Worm (Caenorhabditis elegans): Measurements from ENCODE around the gene BE10.3.

Gene BE10.3

DNA sequence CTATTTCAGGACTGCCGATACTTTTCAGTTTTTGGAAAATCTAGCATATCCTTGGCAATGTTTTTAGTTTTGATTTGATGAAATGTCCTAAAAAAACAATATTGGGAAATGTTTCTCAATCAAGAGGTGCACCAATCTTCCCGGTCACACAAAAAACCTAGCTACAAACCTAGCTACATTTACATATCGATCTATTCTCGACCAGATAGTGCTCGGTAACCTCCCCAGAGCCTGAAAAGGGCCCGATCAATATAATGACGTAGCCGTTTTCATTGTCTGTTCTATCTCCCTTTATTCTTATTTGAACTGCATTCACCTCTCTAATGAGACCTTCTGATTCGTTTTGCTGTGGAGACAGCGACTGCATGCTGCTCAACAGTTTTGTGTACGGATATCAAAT lies at the start of gene BE10.3:
Gene BE10.3 (plus strand): TSS at position 301 of the 400 bp plus-strand sequence.
- TF ChIP-seq zip-8 (tag; optimal IDR thresholded peaks at IDR 0.05) (no peak), lin-32 (GFP tag; optimal IDR thresholded peaks at IDR 0.05) (no peak), mab-5 (tag; optimal IDR thresholded peaks at IDR 0.05) (no peak), ceh-39 (tag; optimal IDR thresholded peaks at IDR 0.05) (no peak), cnd-1 (tag; optimal IDR thresholded peaks at IDR 0.05) (no peak), ham-2 (GFP tag; optimal IDR thresholded peaks at IDR 0.05) (no peak), sptf-1 (tag; optimal IDR thresholded peaks at IDR 0.05) (no peak)

DNA sequence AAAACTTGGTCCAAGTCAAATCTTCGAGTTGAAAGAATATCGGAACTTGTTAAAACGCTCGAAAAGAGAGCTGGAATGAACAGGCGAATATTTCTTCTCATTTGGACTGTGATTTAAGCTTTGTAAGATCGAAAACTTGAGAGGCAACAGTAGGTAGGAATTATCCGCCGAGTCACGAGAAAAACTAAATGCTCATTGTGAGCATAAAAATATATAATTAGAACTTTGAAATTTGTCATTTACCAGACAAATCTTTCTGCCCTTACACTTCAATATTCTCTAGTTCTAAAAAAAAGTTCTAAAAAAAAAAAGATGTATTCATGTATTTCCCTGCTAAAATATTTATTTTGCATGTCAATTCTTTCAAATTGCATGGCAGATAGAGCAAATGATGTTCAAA lies 43.6 kb upstream of the BE10.3 start, which contains the start of the genes irld-19 and irld-61:
Gene irld-19 (minus strand): TSS at position 101 of the 400 bp plus-strand sequence.
Gene irld-61 (plus strand): TSS at position 313 of the 400 bp plus-strand sequence.
- TF ChIP-seq unc-39 (tag; optimal IDR thresholded peaks at IDR 0.05) (no peak), mls-2 (tag; optimal IDR thresholded peaks at IDR 0.05) (no peak), bed-3 (GFP tag; optimal IDR thresholded peaks at IDR 0.05) (no peak), nhr-2 (tag; optimal IDR thresholded peaks at IDR 0.05) (no peak), drap-1 (GFP tag; optimal IDR thresholded peaks at IDR 0.05) (no peak), nhr-237 (tag; optimal IDR thresholded peaks at IDR 0.05) (no peak), lin-13 (tag; optimal IDR thresholded peaks at IDR 0.05) (no peak), ceh-39 (tag; optimal IDR thresholded peaks at IDR 0.05) (no peak), nhr-12 (tag; optimal IDR thresholded peaks at IDR 0.05) (no peak), mab-5 (tag; optimal IDR thresholded peaks at IDR 0.05) (no peak), pha-4 (tag; optimal IDR thresholded peaks at IDR 0.05) (no peak), blmp-1 (tag; optimal IDR thresholded peaks at IDR 0.05) (no peak), mep-1 (tag; optimal IDR thresholded peaks at IDR 0.05) (no peak), elt-1 (tag; optimal IDR thresholded peaks at IDR 0.05; ENCODE audit: borderline replicate concordance, insufficient read depth) (no peak), ceh-43 (GFP tag; optimal IDR thresholded peaks at IDR 0.05) (no peak), tbx-8 (GFP tag; optimal IDR thresholded peaks at IDR 0.05) (no peak), ceh-83 (GFP tag; optimal IDR thresholded peaks at IDR 0.05) (no peak)

DNA sequence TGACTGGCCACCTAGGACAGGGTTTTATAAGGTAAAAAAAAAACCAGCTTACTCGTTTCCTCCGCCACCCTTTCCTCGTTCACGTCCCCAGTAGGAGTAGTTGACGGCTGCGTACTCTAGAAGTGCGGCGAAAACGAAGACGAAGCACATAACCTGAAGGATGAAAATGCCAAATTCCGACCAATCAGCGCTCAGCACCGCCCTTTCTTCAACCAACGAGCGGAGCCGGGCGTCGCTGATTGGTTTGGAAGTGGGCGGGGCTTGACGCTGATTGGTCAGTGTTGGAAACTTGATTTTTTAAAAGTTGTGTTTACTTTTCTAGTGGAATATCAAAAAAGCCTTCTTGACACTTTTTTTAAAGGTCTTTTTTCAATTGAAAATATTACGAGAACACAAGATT lies 34.1 kb upstream of the BE10.3 start:
- TF ChIP-seq nhr-2 (tag; optimal IDR thresholded peaks at IDR 0.05) = no peak
- TF ChIP-seq mab-5 (tag; optimal IDR thresholded peaks at IDR 0.05) = no peak
- TF ChIP-seq drap-1 (GFP tag; optimal IDR thresholded peaks at IDR 0.05) = no peak
- TF ChIP-seq unc-62 (GFP tag; optimal IDR thresholded peaks at IDR 0.05) = no peak
- TF ChIP-seq unc-120 (tag; optimal IDR thresholded peaks at IDR 0.05; ENCODE audit: poor library complexity, severe bottlenecking) = no peak
- TF ChIP-seq nhr-28 (tag; optimal IDR thresholded peaks at IDR 0.05) = no peak
- TF ChIP-seq lin-32 (GFP tag; optimal IDR thresholded peaks at IDR 0.05) = no peak
- no peak for TF ChIP-seq flh-1 (GFP tag; optimal IDR thresholded peaks at IDR 0.05)
- no peak for TF ChIP-seq ces-1 (GFP tag; optimal IDR thresholded peaks at IDR 0.05)
- no peak for TF ChIP-seq M03D4.4 (tag; optimal IDR thresholded peaks at IDR 0.05)
- no peak for TF ChIP-seq zip-8 (tag; optimal IDR thresholded peaks at IDR 0.05)
- TF ChIP-seq snpc-4 (tag; optimal IDR thresholded peaks at IDR 0.05) = no peak

DNA sequence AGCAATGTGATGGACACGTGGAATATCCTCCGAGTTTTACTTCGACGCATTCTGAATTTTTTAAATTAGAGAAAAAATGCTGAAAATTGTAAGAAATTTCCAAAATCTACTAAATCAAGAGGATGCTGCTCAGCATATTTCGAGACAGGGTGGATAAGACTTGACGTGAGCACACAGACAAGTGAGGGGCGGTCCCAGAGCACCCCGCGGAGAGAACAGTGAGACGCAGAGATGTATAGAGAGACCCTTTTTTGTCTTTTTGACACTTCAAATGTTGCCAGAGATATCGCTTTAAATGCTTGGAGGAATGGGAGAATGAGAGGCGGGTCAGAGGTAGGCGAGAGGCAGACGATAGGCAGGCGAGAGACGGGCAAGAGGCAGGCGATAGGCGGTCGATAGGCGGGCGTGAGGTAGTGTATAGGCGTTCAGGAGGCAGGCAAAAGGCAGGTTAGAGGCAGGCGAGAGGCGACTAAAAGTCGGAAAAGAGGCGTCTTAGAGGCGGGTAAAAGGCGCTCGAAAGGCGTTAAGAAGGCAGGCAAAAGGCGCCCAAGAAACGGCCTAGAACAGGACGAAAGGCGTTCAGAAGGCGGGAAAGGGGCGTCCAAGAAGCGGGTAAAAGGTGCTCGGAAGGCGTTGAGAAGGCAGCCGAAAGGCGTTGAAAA lies 28.0 kb upstream of the BE10.3 start, which contains the start of gene gab-1:
Gene gab-1 (minus strand): TSS at position 51 of the 662 bp plus-strand sequence.
- TF ChIP-seq ceh-83 (GFP tag; optimal IDR thresholded peaks at IDR 0.05) (peak; percentile 5), mep-1 (tag; optimal IDR thresholded peaks at IDR 0.05) (no peak), flh-1 (GFP tag; optimal IDR thresholded peaks at IDR 0.05) (no peak), sptf-1 (tag; optimal IDR thresholded peaks at IDR 0.05) (peak; percentile 24)

DNA sequence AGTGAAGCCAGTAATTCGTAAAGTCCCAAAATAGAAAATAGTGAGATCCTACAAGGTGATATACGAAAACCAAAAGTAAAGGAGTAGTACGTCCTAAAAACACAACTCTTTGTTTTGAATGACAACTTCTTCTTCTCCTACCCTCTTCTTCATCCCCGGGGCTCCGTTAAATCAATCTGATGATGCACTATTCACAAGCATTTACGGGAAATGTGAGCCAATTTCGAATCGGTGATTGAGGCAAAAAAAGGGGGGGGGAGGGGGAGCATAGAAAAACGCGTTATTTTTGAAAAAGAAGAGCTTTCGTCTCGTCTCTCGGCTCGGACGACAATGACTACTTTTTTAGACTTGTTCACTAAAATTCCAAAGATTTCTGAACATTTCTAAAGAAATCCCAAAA lies 23.9 kb upstream of the BE10.3 start:
- TF ChIP-seq zip-8 (tag; optimal IDR thresholded peaks at IDR 0.05) = no peak
- TF ChIP-seq flh-1 (GFP tag; optimal IDR thresholded peaks at IDR 0.05) = no peak
- peak; percentile 55 for TF ChIP-seq ces-1 (GFP tag; optimal IDR thresholded peaks at IDR 0.05)

DNA sequence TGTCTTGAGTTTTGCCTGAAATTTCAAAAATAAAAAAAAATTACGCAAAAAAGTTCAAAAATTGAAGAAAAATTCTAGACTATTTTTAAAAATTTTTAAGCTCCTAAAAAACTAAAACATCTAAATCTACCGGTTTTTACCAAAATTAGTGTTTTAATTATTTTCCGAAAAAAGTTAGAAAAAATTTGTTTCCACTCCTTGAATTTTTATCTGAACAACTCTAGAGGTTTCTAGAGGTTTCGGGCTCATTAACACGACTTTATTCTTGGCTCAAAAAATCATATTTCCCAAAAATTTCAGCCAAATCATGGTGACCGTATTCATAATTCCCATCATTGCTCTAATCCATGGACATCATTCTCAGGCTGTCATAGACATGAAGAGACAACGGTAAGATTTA lies 23.0 kb upstream of the BE10.3 start, which contains the start of gene lgc-37:
Gene lgc-37 (plus strand): TSS at position 301 of the 400 bp plus-strand sequence.
- TF ChIP-seq unc-39 (tag; optimal IDR thresholded peaks at IDR 0.05) (no peak), sptf-1 (tag; optimal IDR thresholded peaks at IDR 0.05) (no peak), mls-2 (tag; optimal IDR thresholded peaks at IDR 0.05) (no peak), bed-3 (GFP tag; optimal IDR thresholded peaks at IDR 0.05) (no peak), hlh-1 (tag; optimal IDR thresholded peaks at IDR 0.05) (no peak), zip-8 (tag; optimal IDR thresholded peaks at IDR 0.05) (no peak), ceh-83 (GFP tag; optimal IDR thresholded peaks at IDR 0.05) (no peak), nhr-237 (tag; optimal IDR thresholded peaks at IDR 0.05) (no peak), blmp-1 (tag; optimal IDR thresholded peaks at IDR 0.05) (no peak), M03D4.4 (tag; optimal IDR thresholded peaks at IDR 0.05) (no peak), nhr-76 (tag; optimal IDR thresholded peaks at IDR 0.05) (no peak), nhr-28 (tag; optimal IDR thresholded peaks at IDR 0.05) (no peak), flh-1 (GFP tag; optimal IDR thresholded peaks at IDR 0.05) (no peak), elt-3 (tag; optimal IDR thresholded peaks at IDR 0.05) (no peak), ham-2 (GFP tag; optimal IDR thresholded peaks at IDR 0.05) (no peak), lin-32 (GFP tag; optimal IDR thresholded peaks at IDR 0.05) (no peak), ceh-43 (GFP tag; optimal IDR thresholded peaks at IDR 0.05) (no peak)
